Worm (Caenorhabditis elegans) whole organism, young adult: ENCODE results near the gene str-78.

Source experiments
- F37B4.10 ChIP-seq: fragments of 200-800 bp; sonication (Bioruptor generic); IDR thresholded peaks from 2 replicates; pipeline ENCODE4 v1.3.6; 2022; ENCODE audit warnings: missing genetic modification characterization, missing compliant biosample characterization
- ZK185.1 ChIP-seq: sonication (generic microtip); optimal IDR thresholded peaks from 2 replicates; lab custom pipeline; 2016; ENCODE audit warnings: mild to moderate bottlenecking, missing genetic modification characterization, missing compliant biosample characterization; ENCODE audit not compliant: poor library complexity, severe bottlenecking
- chd-7 ChIP-seq: sonication (generic microtip); optimal IDR thresholded peaks from 2 replicates; lab custom pipeline; 2016; ENCODE audit warnings: mild to moderate bottlenecking, missing genetic modification characterization, moderate library complexity, missing compliant biosample characterization
- nhr-179 ChIP-seq: sonication (generic microtip); optimal IDR thresholded peaks from 2 replicates; lab custom pipeline; 2016; ENCODE audit warnings: mild to moderate bottlenecking, missing genetic modification characterization, missing compliant biosample characterization
- nhr-90 ChIP-seq: sonication (generic microtip); optimal IDR thresholded peaks from 2 replicates; lab custom pipeline; 2016; ENCODE audit warnings: missing genotype, mild to moderate bottlenecking, missing genetic modification characterization, missing compliant biosample characterization
- snpc-4 ChIP-seq, 5 experiments: fragments of 150-350 bp in 1 of 5; sonication (generic microtip) in 4 of 5; optimal IDR thresholded peaks; 2 replicates each; lab custom pipeline; 2014 to 2018; ENCODE audit warnings: missing genetic modification characterization in 5 of 5, missing biosample characterization in 3 of 5, antibody characterized with exemption in 2 of 5, mild to moderate bottlenecking in 2 of 5, missing compliant biosample characterization in 2 of 5, missing genotype in 2 of 5, moderate library complexity in 2 of 5, missing genetic modification reagents in 1 of 5
- unc-62 ChIP-seq: fragments of 150-350 bp; optimal IDR thresholded peaks from 2 replicates; lab custom pipeline; 2014; ENCODE audit warnings: missing biosample characterization, missing genetic modification reagents, missing genetic modification characterization
- ztf-3 ChIP-seq: fragments of 200-800 bp; sonication (Bioruptor generic); optimal IDR thresholded peaks from 2 replicates; lab custom pipeline; 2018; ENCODE audit warnings: mild to moderate bottlenecking, missing genetic modification characterization, missing compliant biosample characterization

- TF ChIP-seq F37B4.10: no peak
- TF ChIP-seq unc-62 (GFP tag; lab: Kevin White, UChicago): no peak
- TF ChIP-seq chd-7 (tag; lab: Kevin White, UChicago): no peak
- TF ChIP-seq nhr-90 (tag; lab: Kevin White, UChicago): no peak
- no peak for TF ChIP-seq ztf-3 (GFP tag; lab: Kevin White, UChicago)
- TF ChIP-seq nhr-179 (tag; lab: Kevin White, UChicago): no peak
- TF ChIP-seq snpc-4 (GFP tag; optimal IDR thresholded peaks at IDR 0.05; lab: Kevin White, UChicago): no peak
- no peak for TF ChIP-seq snpc-4 (tag; optimal IDR thresholded peaks at IDR 0.05; lab: Kevin White, UChicago)
- TF ChIP-seq ZK185.1: no peak
Observed at ce11 chrIV:15114324-15114723, 32.7 kb downstream of the str-78 start, which contains the start of gene M199.135.
